Worm (Caenorhabditis elegans) whole organism, mixed stage, embryonic: ENCODE measurements around the gene clec-72.

Source experiments
- M03D4.4 ChIP-seq: sonication (generic microtip); optimal IDR thresholded peaks from 2 replicates; lab custom pipeline; 2017; ENCODE audit warnings: mild to moderate bottlenecking, missing genetic modification characterization, missing compliant biosample characterization
- bed-3 ChIP-seq: fragments of 200-800 bp; sonication (Bioruptor generic); optimal IDR thresholded peaks from 3 replicates; lab custom pipeline; 2018; ENCODE audit warnings: mild to moderate bottlenecking, missing genetic modification characterization, moderate library complexity, missing compliant biosample characterization
- blmp-1 ChIP-seq: fragments of 150-350 bp; optimal IDR thresholded peaks from 2 replicates; lab custom pipeline; 2014; ENCODE audit warnings: missing biosample characterization, missing genetic modification characterization
- ceh-39 ChIP-seq: fragments of 150-350 bp; optimal IDR thresholded peaks from 2 replicates; lab custom pipeline; 2014; ENCODE audit warnings: missing biosample characterization, missing genetic modification characterization
- ceh-83 ChIP-seq: fragments of 200-800 bp; sonication (Bioruptor generic); optimal IDR thresholded peaks from 2 replicates; lab custom pipeline; 2018; ENCODE audit warnings: mild to moderate bottlenecking, missing genetic modification characterization, missing compliant biosample characterization
- cnd-1 ChIP-seq: fragments of 200-800 bp; sonication (Bioruptor generic); optimal IDR thresholded peaks from 2 replicates; lab custom pipeline; 2018; ENCODE audit warnings: mild to moderate bottlenecking, missing genetic modification characterization, missing compliant biosample characterization
- drap-1 ChIP-seq: fragments of 200-800 bp; sonication (Bioruptor generic); optimal IDR thresholded peaks from 3 replicates; lab custom pipeline; 2018; ENCODE audit warnings: mild to moderate bottlenecking, missing genetic modification characterization, missing compliant biosample characterization
- elt-1 ChIP-seq: sonication (generic microtip); optimal IDR thresholded peaks from 2 replicates; lab custom pipeline; 2017; ENCODE audit warnings: missing genetic modification characterization, mild to moderate bottlenecking, missing compliant biosample characterization, antibody characterized with exemption, moderate library complexity, borderline replicate concordance; ENCODE audit not compliant: insufficient read depth
- elt-3 ChIP-seq: fragments of 150-350 bp; optimal IDR thresholded peaks from 2 replicates; lab custom pipeline; 2014; ENCODE audit warnings: missing biosample characterization, missing genetic modification characterization
- flh-1 ChIP-seq: fragments of 200-800 bp; sonication (Bioruptor generic); optimal IDR thresholded peaks from 2 replicates; lab custom pipeline; 2018; ENCODE audit warnings: mild to moderate bottlenecking, missing genetic modification characterization, moderate library complexity, missing compliant biosample characterization
- ham-2 ChIP-seq: fragments of 200-800 bp; sonication (Bioruptor generic); optimal IDR thresholded peaks from 2 replicates; lab custom pipeline; 2018; ENCODE audit warnings: mild to moderate bottlenecking, missing genetic modification characterization, missing compliant biosample characterization
- hlh-1 ChIP-seq: fragments of 150-350 bp; optimal IDR thresholded peaks from 2 replicates; lab custom pipeline; 2014; ENCODE audit warnings: missing biosample characterization, missing genetic modification reagents, missing genetic modification characterization
- lin-13 ChIP-seq: fragments of 150-350 bp; optimal IDR thresholded peaks from 2 replicates; lab custom pipeline; 2014; ENCODE audit warnings: missing biosample characterization, missing genetic modification characterization
- lin-32 ChIP-seq: fragments of 200-800 bp; sonication (Bioruptor generic); optimal IDR thresholded peaks from 2 replicates; lab custom pipeline; 2018; ENCODE audit warnings: mild to moderate bottlenecking, missing genetic modification characterization, missing compliant biosample characterization
- lsy-2 ChIP-seq: fragments of 150-350 bp; optimal IDR thresholded peaks from 2 replicates; lab custom pipeline; 2014; ENCODE audit warnings: missing biosample characterization, missing genetic modification characterization
- mab-5 ChIP-seq: fragments of 150-350 bp; optimal IDR thresholded peaks from 2 replicates; lab custom pipeline; 2014; ENCODE audit warnings: missing biosample characterization, missing genetic modification characterization
- mep-1 ChIP-seq: fragments of 150-350 bp; optimal IDR thresholded peaks from 2 replicates; lab custom pipeline; 2017; ENCODE audit warnings: missing biosample characterization, missing genetic modification reagents, missing genetic modification characterization, inconsistent platforms
- mls-2 ChIP-seq: sonication (generic microtip); optimal IDR thresholded peaks from 2 replicates; lab custom pipeline; 2016; ENCODE audit warnings: mild to moderate bottlenecking, missing genetic modification characterization, moderate library complexity, missing compliant biosample characterization
- nhr-12 ChIP-seq: fragments of 150-350 bp; optimal IDR thresholded peaks from 2 replicates; lab custom pipeline; 2014; ENCODE audit warnings: missing biosample characterization, missing genetic modification characterization
- nhr-2 ChIP-seq: fragments of 150-350 bp; optimal IDR thresholded peaks from 2 replicates; lab custom pipeline; 2014; ENCODE audit warnings: missing biosample characterization, missing genetic modification characterization
- nhr-237 ChIP-seq: fragments of 150-350 bp; optimal IDR thresholded peaks from 2 replicates; lab custom pipeline; 2014; ENCODE audit warnings: missing biosample characterization, missing genetic modification characterization
- nhr-28 ChIP-seq: fragments of 150-350 bp; optimal IDR thresholded peaks from 2 replicates; lab custom pipeline; 2014; ENCODE audit warnings: missing biosample characterization, missing genetic modification characterization
- pha-4 ChIP-seq: fragments of 150-350 bp; optimal IDR thresholded peaks from 2 replicates; lab custom pipeline; 2018; ENCODE audit warnings: missing biosample characterization, missing genetic modification reagents, missing genetic modification characterization
- sem-2 ChIP-seq: fragments of 200-800 bp; sonication (Bioruptor generic); optimal IDR thresholded peaks from 2 replicates; lab custom pipeline; 2018; ENCODE audit warnings: mild to moderate bottlenecking, missing genetic modification characterization, missing compliant biosample characterization
- snpc-4 ChIP-seq: fragments of 150-350 bp; optimal IDR thresholded peaks from 2 replicates; lab custom pipeline; 2014; ENCODE audit warnings: missing biosample characterization, missing genetic modification characterization
- unc-120 ChIP-seq: sonication (generic microtip); optimal IDR thresholded peaks from 2 replicates; lab custom pipeline; 2017; ENCODE audit warnings: missing genetic modification characterization, missing compliant biosample characterization; ENCODE audit not compliant: poor library complexity, severe bottlenecking
- unc-39 ChIP-seq: fragments of 150-350 bp; optimal IDR thresholded peaks from 2 replicates; lab custom pipeline; 2014; ENCODE audit warnings: missing biosample characterization, missing genetic modification characterization
- unc-62 ChIP-seq: fragments of 150-350 bp; optimal IDR thresholded peaks from 2 replicates; lab custom pipeline; 2014; ENCODE audit warnings: missing biosample characterization, missing genetic modification reagents, missing genetic modification characterization
- ztf-11 ChIP-seq: fragments of 150-350 bp; optimal IDR thresholded peaks from 2 replicates; lab custom pipeline; 2014; ENCODE audit warnings: missing biosample characterization, missing genetic modification characterization

The clec-72 gene

DNA sequence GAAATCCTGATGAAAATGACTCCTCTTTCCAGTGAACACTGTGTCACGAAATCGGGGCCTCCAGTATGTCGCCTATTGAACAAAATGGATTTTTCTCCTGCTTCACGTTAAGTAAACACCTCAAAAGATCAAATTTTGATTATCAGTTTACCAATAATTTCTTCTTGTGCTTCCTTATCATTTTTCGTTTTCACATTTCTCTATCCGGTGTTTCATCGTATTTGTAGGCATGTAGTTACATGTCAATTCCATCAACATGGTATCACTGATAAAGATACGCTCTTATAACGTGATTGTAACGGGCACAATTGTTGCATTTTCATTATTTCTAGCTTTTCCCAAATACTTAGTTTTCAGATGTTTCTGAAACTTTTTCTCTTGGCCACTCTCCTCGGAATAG lies at the start of gene clec-72:
clec-72 (plus strand) TSS at position 358 of the 400 bp plus-strand sequence.
- TF ChIP-seq flh-1 (GFP tag; lab: Kevin White, UChicago), result no peak
- no peak for TF ChIP-seq unc-120 (tag; lab: Kevin White, UChicago)
- TF ChIP-seq blmp-1 (tag; lab: Kevin White, UChicago), result no peak
- TF ChIP-seq sem-2 (GFP tag; lab: Kevin White, UChicago), result no peak
- no peak for TF ChIP-seq cnd-1 (tag; lab: Kevin White, UChicago)
- TF ChIP-seq lsy-2, result no peak
- TF ChIP-seq elt-3, result no peak
- no peak for TF ChIP-seq nhr-12 (tag; lab: Kevin White, UChicago)
- TF ChIP-seq unc-39 (tag; lab: Kevin White, UChicago), result no peak
- TF ChIP-seq nhr-237, result no peak

DNA sequence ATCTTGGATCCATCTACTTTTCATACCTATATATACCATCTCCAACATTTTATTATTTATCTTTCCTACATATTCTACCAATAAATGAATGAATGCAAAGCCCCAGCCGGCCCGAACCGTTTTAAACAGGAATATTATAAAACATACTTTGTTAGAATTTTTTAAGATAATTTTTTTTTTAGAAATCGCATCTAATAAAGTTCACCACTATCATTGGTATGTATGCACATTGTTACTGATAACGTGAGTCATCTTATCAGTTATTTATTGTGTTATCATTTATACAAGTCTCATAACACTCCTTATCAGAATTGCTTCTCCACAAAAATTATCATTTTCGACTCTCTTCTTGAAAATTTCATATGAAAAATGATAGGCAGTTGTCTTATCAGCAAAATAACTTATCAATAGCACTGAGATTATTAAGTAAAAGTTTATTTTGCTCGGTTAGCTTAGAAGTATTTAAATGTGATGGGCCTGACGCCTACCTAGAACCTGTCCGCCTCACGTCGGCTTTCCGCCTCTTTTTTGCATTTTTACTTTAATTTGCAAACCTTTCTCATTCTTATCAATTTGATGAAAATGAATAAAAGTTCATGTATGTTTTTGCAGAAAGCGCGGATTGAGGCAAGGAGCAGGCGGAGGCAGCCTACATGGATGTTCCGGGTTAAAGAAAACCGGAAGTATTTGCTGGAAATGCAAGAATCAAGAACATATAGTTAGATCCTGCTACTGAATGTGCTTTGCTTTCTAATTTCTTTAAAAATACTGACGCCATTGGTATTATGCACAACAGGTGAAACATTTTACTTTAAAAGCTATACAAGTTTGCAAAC lies 44.7 kb upstream of the clec-72 start, which contains the start of gene srz-62:
srz-62 (plus strand) TSS at position 786 of the 836 bp plus-strand sequence.
- TF ChIP-seq mls-2 (tag; lab: Kevin White, UChicago) (no peak), nhr-28 (tag; lab: Kevin White, UChicago) (no peak), cnd-1 (tag; lab: Kevin White, UChicago) (no peak), mab-5 (tag; lab: Kevin White, UChicago) (no peak)

DNA sequence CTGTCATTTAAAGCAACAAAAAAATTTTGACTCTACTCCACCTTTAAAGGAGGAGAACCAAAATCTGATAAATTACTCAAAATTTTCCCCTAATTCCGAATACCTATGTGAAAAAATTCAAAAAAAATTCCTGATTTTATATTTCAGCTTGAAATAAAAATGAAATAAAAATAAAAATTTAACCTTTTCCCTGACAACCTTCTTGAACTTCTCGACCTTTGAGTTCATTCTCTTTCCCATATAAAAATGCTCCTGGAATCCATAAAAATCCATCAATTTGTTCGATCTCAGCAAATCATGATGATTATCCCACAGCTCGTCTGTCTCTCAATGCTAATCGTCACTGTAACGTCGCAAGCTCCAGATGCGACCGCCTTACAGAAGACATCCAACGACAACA lies 41.7 kb upstream of the clec-72 start, which contains the start of gene F56D6.6:
F56D6.6 (plus strand) TSS at position 301 of the 400 bp plus-strand sequence.
- TF ChIP-seq lsy-2 (no peak), nhr-12 (tag; lab: Kevin White, UChicago) (no peak), pha-4 (no peak), mep-1 (tag; lab: Kevin White, UChicago) (no peak), ztf-11 (tag; lab: Kevin White, UChicago) (no peak), snpc-4 (tag; lab: Kevin White, UChicago) (no peak), sem-2 (GFP tag; lab: Kevin White, UChicago) (no peak), ham-2 (GFP tag; lab: Kevin White, UChicago) (no peak), nhr-2 (no peak)

DNA sequence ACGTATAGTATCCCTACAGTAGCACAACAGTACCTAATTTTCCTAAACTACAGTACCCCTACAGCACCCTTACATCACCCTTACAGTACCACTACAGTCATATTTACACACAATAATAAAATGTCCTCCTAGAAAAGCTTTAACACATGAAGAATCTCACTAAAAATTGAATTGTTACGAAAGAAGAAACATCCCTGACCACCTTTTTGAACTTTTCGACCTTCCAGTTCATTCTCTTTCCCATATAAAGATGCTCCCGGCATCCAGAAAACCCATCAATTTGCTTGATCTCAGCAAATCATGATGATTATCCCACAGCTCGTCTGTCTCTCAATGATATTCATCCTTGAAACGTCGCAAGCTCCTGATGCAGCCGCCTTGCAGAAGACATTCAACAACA lies 40.0 kb upstream of the clec-72 start, which contains the start of gene F56D6.21:
F56D6.21 (plus strand) TSS at position 301 of the 400 bp plus-strand sequence.
- TF ChIP-seq lin-32 (GFP tag; lab: Kevin White, UChicago) (no peak), hlh-1 (no peak), unc-62 (no peak), M03D4.4 (no peak), nhr-28 (tag; lab: Kevin White, UChicago) (no peak), elt-1 (no peak), mls-2 (tag; lab: Kevin White, UChicago) (no peak), bed-3 (no peak)
- TF ChIP-seq, all 35 proteins: peak for 0

DNA sequence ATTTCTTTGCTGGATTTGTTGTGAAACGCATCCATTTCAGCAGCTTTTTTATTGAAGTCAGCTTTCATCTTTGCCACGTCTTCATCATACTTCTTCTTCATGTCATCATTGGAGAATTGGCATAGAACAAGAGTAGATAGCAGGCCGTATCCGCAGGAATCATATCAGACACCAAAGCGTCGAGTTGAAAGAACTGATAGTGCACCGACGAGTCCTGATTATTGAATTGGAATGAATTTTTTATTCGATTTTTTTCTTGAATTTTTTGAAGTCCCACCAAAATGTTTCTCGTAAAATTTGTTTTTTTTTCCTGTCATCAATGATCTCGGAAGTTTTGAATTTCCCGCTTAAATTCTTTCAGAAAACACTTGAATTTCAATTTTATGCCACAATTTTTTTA lies 38.2 kb upstream of the clec-72 start, which contains the start of gene F56D6.11:
F56D6.11 (minus strand) TSS at position 101 of the 400 bp plus-strand sequence.
- TF ChIP-seq elt-3, result no peak
- no peak for TF ChIP-seq flh-1 (GFP tag; lab: Kevin White, UChicago)
- TF ChIP-seq lin-13 (tag; lab: Kevin White, UChicago), result no peak
- no peak for TF ChIP-seq ceh-83 (GFP tag; lab: Kevin White, UChicago)
- no peak for TF ChIP-seq mab-5 (tag; lab: Kevin White, UChicago)
- TF ChIP-seq drap-1, result no peak
- no peak for TF ChIP-seq ceh-39 (tag; lab: Kevin White, UChicago)
- TF ChIP-seq unc-62, result no peak
- no peak for TF ChIP-seq bed-3
- TF ChIP-seq blmp-1 (tag; lab: Kevin White, UChicago), result no peak
- TF ChIP-seq snpc-4 (tag; lab: Kevin White, UChicago), result no peak
- TF ChIP-seq unc-120 (tag; lab: Kevin White, UChicago), result no peak
- TF ChIP-seq hlh-1, result no peak
- no peak for TF ChIP-seq pha-4
- TF ChIP-seq sem-2 (GFP tag; lab: Kevin White, UChicago), result no peak
